Worm (Caenorhabditis elegans) whole organism, young adult: ENCODE results near the gene F25D1.8.
A peak's percentile ranks its signal among the peaks of the same experiment; 100 is the strongest.

Experiments used
- F22D6.2 ChIP-seq: sonication (generic microtip); optimal IDR thresholded peaks from 2 replicates; lab custom pipeline; 2016; ENCODE audit warnings: mild to moderate bottlenecking, missing genetic modification characterization, missing compliant biosample characterization
- F23B12.7 ChIP-seq: sonication (generic microtip); optimal IDR thresholded peaks from 2 replicates; lab custom pipeline; 2017; ENCODE audit warnings: missing genetic modification characterization, mild to moderate bottlenecking, missing compliant biosample characterization, antibody characterized with exemption, moderate library complexity; ENCODE audit not compliant: insufficient read depth
- F33H1.4 ChIP-seq: fragments of 200-800 bp; sonication (Bioruptor generic); IDR thresholded peaks from 2 replicates; pipeline ENCODE4 v1.3.6; 2022; ENCODE audit warnings: missing genetic modification reagents, missing genetic modification characterization, missing compliant biosample characterization
- T07F8.4 ChIP-seq: sonication (generic microtip); optimal IDR thresholded peaks from 2 replicates; lab custom pipeline; 2016; ENCODE audit warnings: mild to moderate bottlenecking, missing genetic modification characterization, moderate library complexity, missing compliant biosample characterization
- Y53F4B.3 ChIP-seq: fragments of 200-800 bp; sonication (Bioruptor generic); IDR thresholded peaks from 2 replicates; pipeline ENCODE4 v1.3.6; 2022; ENCODE audit warnings: missing genetic modification reagents, missing genetic modification characterization, missing compliant biosample characterization
- cebp-1 ChIP-seq, 2 experiments: fragments of 200-800 bp in 1 of 2; sonication (Bioruptor generic) in 1 of 2; sonication (generic microtip) in 1 of 2; IDR thresholded peaks in 1 of 2; optimal IDR thresholded peaks in 1 of 2; 2 replicates each; pipeline versions ENCODE4 v1.3.6 to Lab custom; 2017 to 2022; ENCODE audit warnings: missing compliant biosample characterization in 2 of 2, missing genetic modification characterization in 2 of 2, mild to moderate bottlenecking in 1 of 2, missing genetic modification reagents in 1 of 2, moderate library complexity in 1 of 2
- ceh-79 ChIP-seq: sonication (generic microtip); optimal IDR thresholded peaks from 2 replicates; lab custom pipeline; 2017; ENCODE audit warnings: mild to moderate bottlenecking, missing genetic modification characterization, missing compliant biosample characterization
- dox-1 ChIP-seq: fragments of 200-800 bp; sonication (Bioruptor generic); IDR thresholded peaks from 2 replicates; pipeline ENCODE4 v1.3.6; 2022; ENCODE audit warnings: missing genetic modification reagents, missing genetic modification characterization, missing compliant biosample characterization
- dpff-1 ChIP-seq: sonication (generic microtip); optimal IDR thresholded peaks from 2 replicates; lab custom pipeline; 2017; ENCODE audit warnings: mild to moderate bottlenecking, missing genetic modification characterization, missing compliant biosample characterization
- ets-4 ChIP-seq: fragments of 200-800 bp; sonication (Bioruptor generic); optimal IDR thresholded peaks from 2 replicates; lab custom pipeline; 2018; ENCODE audit warnings: mild to moderate bottlenecking, missing genetic modification characterization, missing compliant biosample characterization
- gei-17 ChIP-seq: fragments of 200-800 bp; sonication (Bioruptor generic); optimal IDR thresholded peaks from 2 replicates; lab custom pipeline; 2018; ENCODE audit warnings: mild to moderate bottlenecking, missing genetic modification characterization, missing compliant biosample characterization
- let-526 ChIP-seq: fragments of 200-800 bp; sonication (Bioruptor generic); IDR thresholded peaks from 2 replicates; pipeline ENCODE4 v1.3.6; 2022; ENCODE audit warnings: missing genetic modification reagents, missing genetic modification characterization, missing compliant biosample characterization
- lin-40 ChIP-seq: sonication (generic microtip); optimal IDR thresholded peaks from 2 replicates; lab custom pipeline; 2016; ENCODE audit warnings: missing genetic modification characterization, mild to moderate bottlenecking, missing compliant biosample characterization, missing genotype, missing genetic modification reagents
- lsy-27 ChIP-seq: sonication (generic microtip); optimal IDR thresholded peaks from 2 replicates; lab custom pipeline; 2017; ENCODE audit warnings: missing genetic modification characterization, mild to moderate bottlenecking, missing compliant biosample characterization, antibody characterized with exemption, missing genotype, borderline replicate concordance; ENCODE audit not compliant: insufficient read depth
- nfyb-1 ChIP-seq: fragments of 200-800 bp; sonication (Bioruptor generic); IDR thresholded peaks from 2 replicates; pipeline ENCODE4 v1.3.6; 2022; ENCODE audit warnings: missing genetic modification reagents, missing genetic modification characterization, missing compliant biosample characterization
- nhr-80 ChIP-seq: sonication (generic microtip); optimal IDR thresholded peaks from 2 replicates; lab custom pipeline; 2016; ENCODE audit warnings: missing genetic modification characterization, missing compliant biosample characterization
- sptf-2 ChIP-seq: fragments of 200-800 bp; sonication (Bioruptor generic); optimal IDR thresholded peaks from 2 replicates; lab custom pipeline; 2018; ENCODE audit warnings: mild to moderate bottlenecking, missing genetic modification characterization, missing compliant biosample characterization
- unc-62 ChIP-seq: fragments of 150-350 bp; optimal IDR thresholded peaks from 2 replicates; lab custom pipeline; 2014; ENCODE audit warnings: missing biosample characterization, missing genetic modification reagents, missing genetic modification characterization
- ztf-18 ChIP-seq: sonication (generic microtip); optimal IDR thresholded peaks from 2 replicates; lab custom pipeline; 2016; ENCODE audit warnings: missing genotype, mild to moderate bottlenecking, missing genetic modification characterization, missing compliant biosample characterization

F25D1.8 gene

ce11 chrV:10580638-10581037, 41.4 kb downstream of the F25D1.8 start:
- TF ChIP-seq F22D6.2, result no peak
- no peak for TF ChIP-seq ets-4
- TF ChIP-seq nhr-80 (tag; lab: Kevin White, UChicago), result peak; percentile 56
- TF ChIP-seq unc-62 (GFP tag; lab: Kevin White, UChicago), result no peak
- TF ChIP-seq T07F8.4, result no peak
- TF ChIP-seq, all 124 proteins: peak for 1

DNA sequence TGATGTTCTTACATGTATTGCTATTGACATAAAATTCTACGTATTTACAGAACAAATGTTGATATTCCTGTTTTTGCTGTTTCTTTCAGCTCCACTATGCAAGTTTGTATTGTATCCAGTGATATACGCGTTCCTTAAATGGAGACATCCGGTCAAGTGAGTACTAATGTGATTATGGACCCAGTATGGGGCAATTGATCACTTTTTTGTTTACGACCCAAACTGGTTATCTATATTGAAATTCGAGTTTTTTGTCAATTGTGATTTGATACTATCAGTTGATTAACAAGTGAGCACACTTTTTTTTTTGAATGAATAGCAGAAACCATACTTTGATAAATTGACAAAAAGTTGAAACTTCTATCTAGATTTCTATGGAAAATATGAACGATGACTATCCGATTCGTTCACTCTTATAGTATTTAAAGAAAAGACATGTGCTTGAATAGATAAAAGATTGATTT, 42.7 kb downstream of the F25D1.8 start, which contains the start of gene T21C9.6:
Gene T21C9.6, plus strand, starts transcription at position 51 of the 464 bp plus-strand sequence.
- peak; percentile 16 for TF ChIP-seq nhr-80 (tag; lab: Kevin White, UChicago)
- no peak for TF ChIP-seq dpff-1

DNA sequence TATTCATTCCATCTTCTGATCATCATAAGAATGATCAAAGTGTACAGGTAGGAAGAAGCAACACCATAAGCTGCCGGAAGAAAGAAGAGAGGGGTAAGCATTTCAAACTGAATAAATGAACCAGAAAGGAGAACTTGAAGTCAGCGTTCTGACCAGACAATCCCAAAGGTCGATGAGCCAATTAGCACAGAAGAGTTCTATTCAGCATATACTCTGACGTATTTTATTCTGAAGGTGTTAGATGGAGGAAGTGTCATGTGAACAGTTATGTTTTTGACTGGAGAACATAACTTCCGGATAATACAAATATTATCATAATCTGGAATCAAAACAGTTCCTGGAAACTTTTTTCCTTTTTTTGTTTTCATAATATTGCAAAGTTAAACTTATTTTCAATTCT, 49.5 kb downstream of the F25D1.8 start, which contains the start of gene srg-32:
Gene srg-32, minus strand, starts transcription at position 101 of the 400 bp plus-strand sequence.
- TF ChIP-seq ceh-79, result no peak
- no peak for TF ChIP-seq let-526
- TF ChIP-seq nfyb-1 (GFP tag; lab: Robert Waterston, UW), result no peak
- TF ChIP-seq sptf-2 (GFP tag; lab: Kevin White, UChicago), result no peak
- no peak for TF ChIP-seq Y53F4B.3 (GFP tag; lab: Robert Waterston, UW)
- no peak for TF ChIP-seq F23B12.7 (tag; lab: Kevin White, UChicago)
- no peak for TF ChIP-seq dox-1 (GFP tag; lab: Robert Waterston, UW)
- TF ChIP-seq ztf-18, result no peak
- no peak for TF ChIP-seq lsy-27 (tag; lab: Kevin White, UChicago)
- TF ChIP-seq lin-40 (tag; lab: Kevin White, UChicago), result no peak
- TF ChIP-seq gei-17 (GFP tag; lab: Kevin White, UChicago), result no peak
- no peak for TF ChIP-seq T07F8.4
- no peak for TF ChIP-seq F33H1.4 (GFP tag; lab: Robert Waterston, UW)
- no peak for TF ChIP-seq cebp-1 (GFP tag; IDR thresholded peaks at IDR 0.05; lab: Robert Waterston, UW)
- TF ChIP-seq cebp-1 (tag; optimal IDR thresholded peaks at IDR 0.05; lab: Kevin White, UChicago), result no peak
- TF ChIP-seq, all 124 proteins: peak for 0
